Worm (Caenorhabditis elegans): Measurements from ENCODE around the gene fbxb-44.

- no peak for TF ChIP-seq dmd-4 (tag; optimal IDR thresholded peaks at IDR 0.05)
- TF ChIP-seq ztf-11 (tag; optimal IDR thresholded peaks at IDR 0.05): no peak
Observed at ce11 chrII:1521956-1522355, 16.7 kb upstream of the fbxb-44 start.
